Fruit fly (Drosophila melanogaster) Kc167 (cell line): ENCODE data around the gene Lamtor3.

ENCODE experiments used
- Myc ChIP-seq: fragments of >200 bp; optimal IDR thresholded peaks from 2 replicates; lab custom pipeline; 2017; ENCODE audit warnings: missing external identifiers
- Sin3A ChIP-seq: fragments of >200 bp; optimal IDR thresholded peaks from 2 replicates; lab custom pipeline; 2018; ENCODE audit warnings: missing external identifiers
- h ChIP-seq: fragments of >200 bp; optimal IDR thresholded peaks from 3 replicates; lab custom pipeline; 2018; ENCODE audit warnings: missing external identifiers
- insv ChIP-seq: fragments of >200 bp; optimal IDR thresholded peaks from 3 replicates; lab custom pipeline; 2018; ENCODE audit warnings: missing external identifiers
- psq ChIP-seq: fragments of >200 bp; optimal IDR thresholded peaks from 2 replicates; lab custom pipeline; 2017; ENCODE audit warnings: missing external identifiers
- ttk ChIP-seq: sonication (Bioruptor generic); optimal IDR thresholded peaks from 2 replicates; lab custom pipeline; 2017; ENCODE audit warnings: missing external identifiers

DNA sequence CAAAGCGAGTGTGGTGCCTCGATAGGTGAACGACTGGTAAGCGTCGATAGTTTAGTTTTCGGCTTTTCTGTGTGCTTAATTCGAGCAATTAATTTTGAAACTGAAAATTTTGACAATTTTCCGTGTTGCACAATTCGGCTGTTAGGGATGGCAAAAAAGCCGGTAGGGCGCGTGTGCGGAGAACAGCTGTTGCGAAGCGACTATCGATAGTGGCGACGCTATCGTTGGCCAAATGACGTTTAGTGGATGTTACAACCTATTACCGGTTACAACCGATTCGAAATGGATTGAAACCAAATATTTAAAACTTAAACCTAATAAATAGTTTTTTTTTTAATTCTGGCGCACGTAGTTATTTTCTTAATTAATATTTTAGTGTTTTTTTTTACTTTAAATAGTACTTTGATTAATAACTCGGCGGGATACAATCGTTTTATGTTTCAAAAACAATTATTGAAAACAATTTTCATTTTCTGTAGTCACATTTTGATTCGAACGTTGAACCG lies 20.0 kb downstream of the Lamtor3 start, which contains the start of the genes mEFTs and Dhc36C:
- TF ChIP-seq insv (lab: Kevin White, UChicago), result no peak
- no peak for TF ChIP-seq psq (lab: Kevin White, UChicago)
- no peak for TF ChIP-seq h (lab: Kevin White, UChicago)
- TF ChIP-seq Myc (lab: Kevin White, UChicago), result no peak
- TF ChIP-seq ttk (lab: Kevin White, UChicago), result no peak
- no peak for TF ChIP-seq Sin3A (lab: Kevin White, UChicago)
